Worm (Caenorhabditis elegans): ENCODE results near the gene col-153.

col-153 gene

ce11 chrV:10965501-10965900 is 15.9 kb downstream of the col-153 start, which contains the start of the genes ctf-4 and eef-1G (continued):
- TF ChIP-seq T26A5.8 (tag; optimal IDR thresholded peaks at IDR 0.05) (no peak), lir-1 (GFP tag; conservative IDR thresholded peaks at IDR 0.05) (peak; percentile 75), Y95B8A.8 (GFP tag; IDR thresholded peaks at IDR 0.05) (peak; percentile 83; the same call in 1 of the 2 replicates), athp-1 (tag; optimal IDR thresholded peaks at IDR 0.05) (peak; percentile 79), hmg-1.2 (GFP tag; IDR thresholded peaks at IDR 0.05) (peak; percentile 99), attf-6 (GFP tag; IDR thresholded peaks at IDR 0.05) (no peak), lin-35 (GFP tag; optimal IDR thresholded peaks at IDR 0.05) (peak; percentile 26 to 96 (median 60)), madf-3 (GFP tag; IDR thresholded peaks at IDR 0.05) (peak; percentile 90), egrh-3 (GFP tag; IDR thresholded peaks at IDR 0.05) (no peak), cebp-1 (GFP tag; IDR thresholded peaks at IDR 0.05) (peak; percentile 61; the same call in 1 of the 2 replicates), cebp-1 (tag; optimal IDR thresholded peaks at IDR 0.05) (peak; percentile 88), ztf-22 (GFP tag; optimal IDR thresholded peaks at IDR 0.05) (no peak), snpc-3.4 (tag; optimal IDR thresholded peaks at IDR 0.05) (peak; percentile 93), T07F8.4 (tag; optimal IDR thresholded peaks at IDR 0.05) (peak; percentile 14), atf-7 (tag; optimal IDR thresholded peaks at IDR 0.05) (peak; percentile 83), nhr-90 (tag; optimal IDR thresholded peaks at IDR 0.05) (peak; percentile 52), attf-5 (GFP tag; optimal IDR thresholded peaks at IDR 0.05) (peak; percentile 97), chd-7 (tag; optimal IDR thresholded peaks at IDR 0.05) (peak; percentile 85), F37B4.10 (GFP tag; IDR thresholded peaks at IDR 0.05) (no peak), rcor-1 (GFP tag; IDR thresholded peaks at IDR 0.05) (peak; percentile 94), F22D6.2 (tag; optimal IDR thresholded peaks at IDR 0.05) (peak; percentile 70), B0336.3 (GFP tag; IDR thresholded peaks at IDR 0.05) (peak; percentile 75), Y56A3A.18 (GFP tag; IDR thresholded peaks at IDR 0.05) (0 out of 2 replicates have a peak, but pooled peaks have one; percentile 21), dpl-1 (GFP tag; optimal IDR thresholded peaks at IDR 0.05) (peak; percentile 89), ceh-100 (GFP tag; IDR thresholded peaks at IDR 0.05) (peak; percentile 77), ceh-91 (GFP tag; IDR thresholded peaks at IDR 0.05) (peak; percentile 83), Y79H2A.3 (GFP tag; conservative IDR thresholded peaks at IDR 0.05) (no peak), nfya-1 (tag; optimal IDR thresholded peaks at IDR 0.05; ENCODE audit: borderline replicate concordance, insufficient read depth) (no peak), xnd-1 (tag; optimal IDR thresholded peaks at IDR 0.05) (peak; percentile 8), tbx-9 (tag; optimal IDR thresholded peaks at IDR 0.05; ENCODE audit: borderline replicate concordance) (no peak), mcd-1 (GFP tag; IDR thresholded peaks at IDR 0.05) (peak; percentile 98), ekl-4 (GFP tag; IDR thresholded peaks at IDR 0.05) (peak; percentile 93), unc-62 (GFP tag; optimal IDR thresholded peaks at IDR 0.05) (peak; percentile 40), ZK185.1 (tag; optimal IDR thresholded peaks at IDR 0.05; ENCODE audit: poor library complexity, severe bottlenecking) (peak; percentile 94), hmg-20 (GFP tag; IDR thresholded peaks at IDR 0.05) (0 out of 2 replicates have a peak, but pooled peaks have one; percentile 49), C17E4.6 (GFP tag; IDR thresholded peaks at IDR 0.05) (peak; percentile 54; the same call in 1 of the 2 replicates), nfya-2 (GFP tag; IDR thresholded peaks at IDR 0.05) (no peak), nhr-120 (GFP tag; IDR thresholded peaks at IDR 0.05) (no peak), sea-2 (GFP tag; IDR thresholded peaks at IDR 0.05) (no peak), akir-1 (GFP tag; optimal IDR thresholded peaks at IDR 0.05) (no peak), madf-6 (GFP tag; IDR thresholded peaks at IDR 0.05) (peak; percentile 91), B0035.1 (tag; optimal IDR thresholded peaks at IDR 0.05) (no peak), nhr-80 (tag; optimal IDR thresholded peaks at IDR 0.05) (peak; percentile 97), let-607 (tag; optimal IDR thresholded peaks at IDR 0.05) (peak; percentile 91 to 94), madf-10 (tag; optimal IDR thresholded peaks at IDR 0.05) (peak; percentile 69), dox-1 (GFP tag; IDR thresholded peaks at IDR 0.05) (peak; percentile 97), B0261.1 (tag; optimal IDR thresholded peaks at IDR 0.05) (no peak), efl-1 (GFP tag; optimal IDR thresholded peaks at IDR 0.05) (peak; percentile 90), egl-44 (GFP tag; IDR thresholded peaks at IDR 0.05) (peak; percentile 80; the same call in 1 of the 2 replicates)

Data from whole organism, young adult.